Fruit fly (Drosophila melanogaster) whole organism, embryonic: ENCODE measurements around the gene CG32161.

Experiments
- Aef1 ChIP-seq: fragments of 200-800 bp; sonication (Bioruptor generic); IDR thresholded peaks from 3 replicates; pipeline ENCODE4 v1.3.6; 2022; ENCODE audit warnings: missing biosample characterization, missing genetic modification characterization
- BEAF-32 ChIP-seq: fragments of 200-800 bp; sonication (Bioruptor generic); optimal IDR thresholded peaks from 3 replicates; lab custom pipeline; 2017; ENCODE audit warnings: missing biosample characterization, missing genetic modification characterization, mild to moderate bottlenecking, moderate library complexity, missing genetic modification reagents
- CG10543 ChIP-seq: fragments of 200-800 bp; sonication (Bioruptor generic); optimal IDR thresholded peaks from 3 replicates; lab custom pipeline; 2017; ENCODE audit warnings: missing biosample characterization, mild to moderate bottlenecking, missing genetic modification characterization, moderate library complexity
- CG11504 ChIP-seq: fragments of 200-800 bp; sonication (Bioruptor generic); optimal IDR thresholded peaks from 3 replicates; lab custom pipeline; 2019; ENCODE audit warnings: missing biosample characterization, mild to moderate bottlenecking, missing genetic modification characterization, moderate library complexity
- CG11723 ChIP-seq: fragments of 200-800 bp; sonication (Bioruptor generic); optimal IDR thresholded peaks from 2 replicates; lab custom pipeline; 2017; ENCODE audit warnings: missing biosample characterization, mild to moderate bottlenecking, missing genetic modification characterization
- CG12236 ChIP-seq: fragments of 200-800 bp; sonication (Bioruptor generic); optimal IDR thresholded peaks from 2 replicates; lab custom pipeline; 2016; ENCODE audit warnings: missing biosample characterization, missing genetic modification characterization
- CG12769 ChIP-seq: fragments of 200-800 bp; sonication (Bioruptor generic); optimal IDR thresholded peaks from 2 replicates; lab custom pipeline; 2019; ENCODE audit warnings: missing biosample characterization, mild to moderate bottlenecking, missing genetic modification characterization, moderate library complexity
- CG13894 ChIP-seq: fragments of 200-800 bp; sonication (Bioruptor generic); optimal IDR thresholded peaks from 3 replicates; lab custom pipeline; 2018; ENCODE audit warnings: missing biosample characterization, mild to moderate bottlenecking, missing genetic modification characterization, moderate library complexity
- CG15269 ChIP-seq: fragments of 200-800 bp; sonication (Bioruptor generic); optimal IDR thresholded peaks from 2 replicates; lab custom pipeline; 2018; ENCODE audit warnings: missing biosample characterization, mild to moderate bottlenecking, missing genetic modification characterization, moderate library complexity
- CG2678 ChIP-seq: fragments of 200-800 bp; sonication (Bioruptor generic); optimal IDR thresholded peaks from 3 replicates; lab custom pipeline; 2019; ENCODE audit warnings: missing biosample characterization, mild to moderate bottlenecking, missing genetic modification characterization, moderate library complexity
- CG31388 ChIP-seq: fragments of 200-800 bp; sonication (Bioruptor generic); optimal IDR thresholded peaks from 2 replicates; lab custom pipeline; 2016; ENCODE audit warnings: missing biosample characterization, missing genetic modification characterization
- CG32532 ChIP-seq: fragments of 200-800 bp; sonication (Bioruptor generic); IDR thresholded peaks from 2 replicates; pipeline ENCODE4 v1.3.6; 2022; ENCODE audit warnings: missing biosample characterization, missing genetic modification characterization
- CG33557 ChIP-seq: fragments of 200-800 bp; sonication (Bioruptor generic); optimal IDR thresholded peaks from 2 replicates; lab custom pipeline; 2019; ENCODE audit warnings: missing biosample characterization, mild to moderate bottlenecking, missing genetic modification characterization, moderate library complexity
- CG34376 ChIP-seq: fragments of 200-800 bp; sonication (Bioruptor generic); optimal IDR thresholded peaks from 2 replicates; lab custom pipeline; 2018; ENCODE audit warnings: missing biosample characterization, mild to moderate bottlenecking, missing genetic modification characterization
- CG4854 ChIP-seq: fragments of 200-800 bp; sonication (Bioruptor generic); optimal IDR thresholded peaks from 2 replicates; lab custom pipeline; 2016; ENCODE audit warnings: missing biosample characterization, missing genetic modification characterization, inconsistent platforms
- CG7556 ChIP-seq: fragments of 200-800 bp; sonication (Bioruptor generic); optimal IDR thresholded peaks from 2 replicates; lab custom pipeline; 2017; ENCODE audit warnings: missing biosample characterization, mild to moderate bottlenecking, missing genetic modification characterization
- CG8359 ChIP-seq: fragments of 200-800 bp; sonication (Bioruptor generic); optimal IDR thresholded peaks from 2 replicates; lab custom pipeline; 2017; ENCODE audit warnings: missing biosample characterization, mild to moderate bottlenecking, missing genetic modification characterization, borderline replicate concordance
- CkIIα-i1 ChIP-seq: fragments of 200-800 bp; sonication (Bioruptor generic); IDR thresholded peaks from 2 replicates; pipeline ENCODE4 v1.3.6; 2022; ENCODE audit warnings: missing biosample characterization, missing genetic modification characterization
- Dll ChIP-seq: fragments of 200-800 bp; sonication (Bioruptor generic); IDR thresholded peaks from 4 replicates; pipeline ENCODE4 v1.3.6; 2022; ENCODE audit warnings: missing biosample characterization, missing genetic modification characterization; ENCODE audit not compliant: partially characterized antibody
- Drgx ChIP-seq: fragments of 200-800 bp; sonication (Bioruptor generic); IDR thresholded peaks from 2 replicates; pipeline ENCODE4 v1.3.6; 2022; ENCODE audit warnings: missing biosample characterization, missing genetic modification characterization
- Lpt ChIP-seq: fragments of >200 bp; optimal IDR thresholded peaks from 2 replicates; lab custom pipeline; 2018; ENCODE audit warnings: missing biosample characterization, missing genetic modification characterization
- MESR4 ChIP-seq: fragments of 200-800 bp; sonication (Bioruptor generic); optimal IDR thresholded peaks from 2 replicates; lab custom pipeline; 2018; ENCODE audit warnings: missing biosample characterization, mild to moderate bottlenecking, missing genetic modification characterization, moderate library complexity
- MTF-1 ChIP-seq: fragments of 200-800 bp; sonication (Bioruptor generic); optimal IDR thresholded peaks from 2 replicates; lab custom pipeline; 2018; ENCODE audit warnings: missing biosample characterization, mild to moderate bottlenecking, missing genetic modification characterization, borderline replicate concordance
- Nf-YB ChIP-seq: fragments of 200-800 bp; sonication (Bioruptor generic); optimal IDR thresholded peaks from 3 replicates; lab custom pipeline; 2019; ENCODE audit warnings: missing biosample characterization, mild to moderate bottlenecking, missing genetic modification characterization, moderate library complexity
- Sox102F ChIP-seq: fragments of 200-800 bp; sonication (Bioruptor generic); optimal IDR thresholded peaks from 2 replicates; lab custom pipeline; 2018; ENCODE audit warnings: missing biosample characterization, mild to moderate bottlenecking, missing genetic modification characterization, moderate library complexity
- Xrp1 ChIP-seq: fragments of 200-800 bp; sonication (Bioruptor generic); IDR thresholded peaks from 2 replicates; pipeline ENCODE4 v1.3.6; 2022; ENCODE audit warnings: missing biosample characterization, missing genetic modification characterization
- ab ChIP-seq: fragments of 200-800 bp; sonication (Bioruptor generic); optimal IDR thresholded peaks from 2 replicates; lab custom pipeline; 2016; ENCODE audit warnings: missing biosample characterization, missing genetic modification characterization
- bbx ChIP-seq: fragments of 200-800 bp; sonication (Bioruptor generic); IDR thresholded peaks from 2 replicates; pipeline ENCODE4 v1.3.6; 2022; ENCODE audit warnings: missing biosample characterization, missing genetic modification characterization; ENCODE audit not compliant: partially characterized antibody
- cad ChIP-seq: fragments of >200 bp; optimal IDR thresholded peaks from 2 replicates; lab custom pipeline; 2017; ENCODE audit warnings: missing biosample characterization, missing genetic modification characterization
- ci ChIP-seq: fragments of 200-800 bp; sonication (Bioruptor generic); IDR thresholded peaks from 3 replicates; pipeline ENCODE4 v1.3.6; 2022; ENCODE audit warnings: missing biosample characterization, missing genetic modification characterization
- crol ChIP-seq: fragments of 200-800 bp; sonication (Bioruptor generic); IDR thresholded peaks from 2 replicates; pipeline ENCODE4 v1.3.6; 2022; ENCODE audit warnings: missing biosample characterization, missing genetic modification characterization
- danr ChIP-seq: fragments of 200-800 bp; sonication (Bioruptor generic); IDR thresholded peaks from 2 replicates; pipeline ENCODE4 v1.3.6; 2022; ENCODE audit warnings: missing biosample characterization, missing genetic modification characterization
- dm ChIP-seq: fragments of 200-800 bp; sonication (Bioruptor generic); optimal IDR thresholded peaks from 3 replicates; lab custom pipeline; 2016; ENCODE audit warnings: missing biosample characterization, missing genetic modification characterization
- fu2 ChIP-seq: fragments of 200-800 bp; sonication (Bioruptor generic); optimal IDR thresholded peaks from 2 replicates; lab custom pipeline; 2016; ENCODE audit warnings: missing biosample characterization, missing genetic modification characterization
- gcm ChIP-seq: fragments of 200-800 bp; sonication (Bioruptor generic); optimal IDR thresholded peaks from 2 replicates; lab custom pipeline; 2019; ENCODE audit warnings: missing biosample characterization, mild to moderate bottlenecking, missing genetic modification characterization, moderate library complexity
- jing ChIP-seq: fragments of 200-800 bp; sonication (Bioruptor generic); optimal IDR thresholded peaks from 2 replicates; lab custom pipeline; 2018; ENCODE audit warnings: missing biosample characterization, mild to moderate bottlenecking, missing genetic modification characterization
- maf-S ChIP-seq: fragments of 200-800 bp; sonication (Bioruptor generic); optimal IDR thresholded peaks from 2 replicates; lab custom pipeline; 2016; ENCODE audit warnings: missing biosample characterization, missing genetic modification characterization
- mirr ChIP-seq: fragments of 200-800 bp; sonication (Bioruptor generic); optimal IDR thresholded peaks from 3 replicates; lab custom pipeline; 2018; ENCODE audit warnings: missing biosample characterization, mild to moderate bottlenecking, missing genetic modification characterization
- pnt ChIP-seq: fragments of 200-800 bp; sonication (Bioruptor generic); optimal IDR thresholded peaks from 3 replicates; lab custom pipeline; 2016; ENCODE audit warnings: missing biosample characterization, missing genetic modification characterization
- ranshi ChIP-seq: fragments of 200-800 bp; sonication (Bioruptor generic); IDR thresholded peaks from 2 replicates; pipeline ENCODE4 v1.3.6; 2022; ENCODE audit warnings: missing biosample characterization, missing genetic modification characterization
- row ChIP-seq: fragments of 200-800 bp; sonication (Bioruptor generic); IDR thresholded peaks from 3 replicates; pipeline ENCODE4 v1.3.6; 2022; ENCODE audit warnings: missing biosample characterization, missing genetic modification characterization
- salm ChIP-seq: fragments of 200-800 bp; sonication (Bioruptor generic); optimal IDR thresholded peaks from 2 replicates; lab custom pipeline; 2018; ENCODE audit warnings: missing biosample characterization, mild to moderate bottlenecking, missing genetic modification characterization
- sqz ChIP-seq: fragments of 200-800 bp; sonication (Bioruptor generic); optimal IDR thresholded peaks from 3 replicates; lab custom pipeline; 2018; ENCODE audit warnings: missing biosample characterization, mild to moderate bottlenecking, missing genetic modification characterization
- ssp ChIP-seq: fragments of 200-800 bp; sonication (Bioruptor generic); IDR thresholded peaks from 2 replicates; pipeline ENCODE4 v1.3.6; 2022; ENCODE audit warnings: missing biosample characterization, missing genetic modification characterization
- sug ChIP-seq: fragments of 200-800 bp; optimal IDR thresholded peaks from 2 replicates; lab custom pipeline; 2019; ENCODE audit warnings: missing biosample characterization, mild to moderate bottlenecking, missing genetic modification characterization, moderate library complexity
- tna ChIP-seq: fragments of 200-800 bp; sonication (Bioruptor generic); IDR thresholded peaks from 2 replicates; pipeline ENCODE4 v1.3.6; 2022; ENCODE audit warnings: missing biosample characterization, missing genetic modification characterization; ENCODE audit not compliant: partially characterized antibody
- unc-4 ChIP-seq: fragments of 200-800 bp; sonication (Bioruptor generic); IDR thresholded peaks from 2 replicates; pipeline ENCODE4 v1.3.6; 2022; ENCODE audit warnings: missing biosample characterization, missing genetic modification characterization; ENCODE audit not compliant: partially characterized antibody
- wdn ChIP-seq: fragments of 200-800 bp; sonication (Bioruptor generic); IDR thresholded peaks from 2 replicates; pipeline ENCODE4 v1.3.6; 2022; ENCODE audit warnings: missing biosample characterization, missing genetic modification characterization
- wor ChIP-seq: fragments of 200-800 bp; sonication (Bioruptor generic); IDR thresholded peaks from 2 replicates; pipeline ENCODE4 v1.3.6; 2022; ENCODE audit warnings: missing biosample characterization, missing genetic modification characterization

Gene CG32161

DNA sequence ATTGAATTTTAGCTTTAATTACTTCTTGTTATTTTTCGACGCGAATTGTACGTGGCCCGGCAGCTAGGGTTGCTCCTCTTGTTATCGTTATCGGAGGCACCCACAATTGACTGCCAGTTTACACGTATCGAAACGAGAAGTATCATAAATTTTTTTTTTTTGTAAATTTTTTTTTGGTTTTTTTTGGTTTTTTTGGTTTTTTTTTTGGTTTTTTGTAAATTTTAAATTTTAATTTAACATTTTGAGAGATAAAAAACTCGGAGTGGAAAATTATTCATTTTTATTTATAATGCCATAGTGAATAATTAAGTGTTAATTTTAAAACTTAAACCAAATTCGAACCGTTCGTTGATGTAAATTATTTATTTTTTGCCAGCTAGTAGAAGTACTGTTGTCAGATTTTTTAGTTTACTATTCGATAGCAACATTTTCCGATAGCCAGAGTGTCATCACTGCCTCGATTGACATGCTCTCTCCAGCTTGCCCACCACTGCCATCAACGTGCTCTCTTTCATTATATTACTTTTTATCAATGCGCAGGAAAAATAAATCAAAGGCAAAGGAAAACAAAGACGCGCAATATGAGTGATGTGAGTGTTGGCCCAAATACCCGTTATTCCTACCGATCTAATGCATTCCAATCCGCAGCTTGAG is 980 bp upstream of the CG32161 start, which contains the start of the genes kud and Zcchc7 (continued):
- TF ChIP-seq Drgx (GFP tag; lab: Robert Waterston, UW), result 0 out of 2 replicates have a peak, but pooled peaks have one; percentile 7
- no peak for TF ChIP-seq crol (GFP tag; lab: Robert Waterston, UW)
- TF ChIP-seq CG10543 (GFP tag; lab: Kevin White, UChicago), result peak; percentile 86
- TF ChIP-seq danr (GFP tag; lab: Robert Waterston, UW), result no peak
- TF ChIP-seq dm (GFP tag; lab: Kevin White, UChicago), result peak; percentile 27
- TF ChIP-seq ab (GFP tag; lab: Kevin White, UChicago), result no peak
- TF ChIP-seq sug, result peak; percentile 86
- TF ChIP-seq Dll (GFP tag; lab: Robert Waterston, UW), result peak; percentile 58; the same call in 1 of the 4 replicates
- no peak for TF ChIP-seq wdn (GFP tag; lab: Robert Waterston, UW)
- TF ChIP-seq Aef1 (GFP tag; lab: Robert Waterston, UW), result 0 out of 3 replicates have a peak, but pooled peaks have one; percentile 26
- TF ChIP-seq CG2678 (tag; lab: Kevin White, UChicago), result no peak
- no peak for TF ChIP-seq CG15269 (tag; lab: Kevin White, UChicago)
- TF ChIP-seq Lpt (GFP tag; lab: Kevin White, UChicago), result no peak
- TF ChIP-seq CG12769 (tag; lab: Kevin White, UChicago), result no peak
- no peak for TF ChIP-seq ranshi (GFP tag; lab: Robert Waterston, UW)
- peak; percentile 28 for TF ChIP-seq fu2 (GFP tag; lab: Kevin White, UChicago)
- TF ChIP-seq CG34376 (GFP tag; lab: Kevin White, UChicago), result peak; percentile 77
- TF ChIP-seq jing (GFP tag; lab: Kevin White, UChicago), result no peak
- TF ChIP-seq CG11723 (GFP tag; lab: Kevin White, UChicago), result peak; percentile 53
- peak; percentile 67 for TF ChIP-seq CG32532 (GFP tag; lab: Robert Waterston, UW)
- TF ChIP-seq MTF-1, result no peak
- no peak for TF ChIP-seq salm
- TF ChIP-seq mirr, result no peak
- no peak for TF ChIP-seq CkIIα-i1 (GFP tag; lab: Robert Waterston, UW)
- no peak for TF ChIP-seq Sox102F (GFP tag; lab: Kevin White, UChicago)
- TF ChIP-seq CG31388, result peak; percentile 6
- TF ChIP-seq gcm (GFP tag; lab: Kevin White, UChicago), result no peak
- TF ChIP-seq CG12236 (GFP tag; lab: Kevin White, UChicago), result peak; percentile 21
- TF ChIP-seq row (GFP tag; lab: Robert Waterston, UW), result peak; percentile 89
- TF ChIP-seq maf-S (GFP tag; lab: Kevin White, UChicago), result peak; percentile 36
- no peak for TF ChIP-seq CG13894 (tag; lab: Kevin White, UChicago)
- peak; percentile 7; the same call in 1 of the 2 replicates for TF ChIP-seq bbx (GFP tag; lab: Robert Waterston, UW)
- TF ChIP-seq BEAF-32, result peak; percentile 74
- TF ChIP-seq tna (GFP tag; lab: Robert Waterston, UW), result no peak
- no peak for TF ChIP-seq CG11504 (tag; lab: Kevin White, UChicago)
- TF ChIP-seq Xrp1 (GFP tag; lab: Robert Waterston, UW), result no peak
- no peak for TF ChIP-seq wor (GFP tag; lab: Robert Waterston, UW)
- peak; percentile 15 for TF ChIP-seq pnt
- TF ChIP-seq sqz (GFP tag; lab: Kevin White, UChicago), result no peak
- TF ChIP-seq ssp, result peak; percentile 31; the same call in 1 of the 2 replicates
- no peak for TF ChIP-seq cad
- TF ChIP-seq CG4854 (GFP tag; lab: Kevin White, UChicago), result peak; percentile 29
- TF ChIP-seq CG7556, result peak; percentile 71
- no peak for TF ChIP-seq unc-4 (GFP tag; lab: Robert Waterston, UW)
- TF ChIP-seq CG8359 (GFP tag; lab: Kevin White, UChicago), result no peak
- TF ChIP-seq Nf-YB (GFP tag; lab: Kevin White, UChicago), result peak; percentile 42
- peak; percentile 93 for TF ChIP-seq MESR4 (GFP tag; lab: Kevin White, UChicago)
- TF ChIP-seq CG33557, result peak; percentile 74
- TF ChIP-seq ci (GFP tag; lab: Robert Waterston, UW), result no peak
